Worm (Caenorhabditis elegans): ENCODE results near the gene cyp-35B2.

DNA sequence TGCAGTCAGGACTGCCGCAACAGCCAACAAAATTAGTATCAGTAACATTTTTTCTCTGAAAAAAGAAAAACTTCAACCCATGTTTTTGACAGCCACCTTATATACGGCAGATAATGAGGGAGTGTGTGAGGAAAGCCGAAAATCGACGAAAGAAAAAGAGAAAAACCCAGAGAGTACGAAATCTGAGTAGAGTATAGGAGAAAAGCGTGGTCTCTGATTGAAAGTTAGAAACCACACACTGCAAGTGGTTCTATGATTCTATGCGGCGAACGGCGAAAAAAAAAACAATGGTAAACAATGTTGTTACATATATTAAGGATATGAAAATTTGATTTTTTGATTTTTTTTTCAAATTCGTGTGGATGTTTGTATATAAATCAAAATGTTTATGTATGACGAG, 25.8 kb downstream of the cyp-35B2 start, which contains the start of gene cyp-34A8:
- TF ChIP-seq flt-1 (GFP tag; IDR thresholded peaks at IDR 0.05) (no peak), hmbx-1 (tag; optimal IDR thresholded peaks at IDR 0.05) (no peak), tbx-37 (GFP tag; conservative IDR thresholded peaks at IDR 0.05) (no peak), ama-1 (optimal IDR thresholded peaks at IDR 0.05) (no peak), tra-4 (tag; optimal IDR thresholded peaks at IDR 0.05) (no peak), hnd-1 (tag; optimal IDR thresholded peaks at IDR 0.05) (no peak), scrt-1 (GFP tag; IDR thresholded peaks at IDR 0.05) (no peak), pes-1 (GFP tag; IDR thresholded peaks at IDR 0.05) (no peak), F13C5.2 (tag; optimal IDR thresholded peaks at IDR 0.05) (no peak)
